Fruit fly (Drosophila melanogaster) whole organism, embryonic: ENCODE results near the gene Tyler.

Experiments used
- B-H1 ChIP-seq: fragments of 200-800 bp; sonication (Bioruptor generic); IDR thresholded peaks from 3 replicates; pipeline ENCODE4 v1.3.6; 2022; ENCODE audit warnings: missing biosample characterization, missing genetic modification characterization
- BEAF-32 ChIP-seq: fragments of 200-800 bp; sonication (Bioruptor generic); optimal IDR thresholded peaks from 3 replicates; lab custom pipeline; 2017; ENCODE audit warnings: missing biosample characterization, missing genetic modification characterization, mild to moderate bottlenecking, moderate library complexity, missing genetic modification reagents
- CG10431 ChIP-seq: fragments of 200-800 bp; sonication (Bioruptor generic); optimal IDR thresholded peaks from 3 replicates; lab custom pipeline; 2018; ENCODE audit warnings: missing biosample characterization, mild to moderate bottlenecking, missing genetic modification characterization
- CG11398 ChIP-seq: fragments of 200-800 bp; sonication (Bioruptor generic); optimal IDR thresholded peaks from 2 replicates; lab custom pipeline; 2016; ENCODE audit warnings: missing biosample characterization, missing genetic modification characterization
- CG11504 ChIP-seq: fragments of 200-800 bp; sonication (Bioruptor generic); optimal IDR thresholded peaks from 3 replicates; lab custom pipeline; 2019; ENCODE audit warnings: missing biosample characterization, mild to moderate bottlenecking, missing genetic modification characterization, moderate library complexity
- CG13624 ChIP-seq: fragments of 200-800 bp; sonication (Bioruptor generic); optimal IDR thresholded peaks from 2 replicates; lab custom pipeline; 2016; ENCODE audit warnings: missing biosample characterization, missing genetic modification characterization
- CG13894 ChIP-seq: fragments of 200-800 bp; sonication (Bioruptor generic); optimal IDR thresholded peaks from 3 replicates; lab custom pipeline; 2018; ENCODE audit warnings: missing biosample characterization, mild to moderate bottlenecking, missing genetic modification characterization, moderate library complexity
- CG17802 ChIP-seq: fragments of 200-800 bp; sonication (Bioruptor generic); optimal IDR thresholded peaks from 2 replicates; lab custom pipeline; 2018; ENCODE audit warnings: missing biosample characterization, mild to moderate bottlenecking, missing genetic modification characterization, moderate library complexity
- CG2202 ChIP-seq: fragments of 200-800 bp; sonication (Bioruptor generic); optimal IDR thresholded peaks from 2 replicates; lab custom pipeline; 2018; ENCODE audit warnings: missing biosample characterization, mild to moderate bottlenecking, missing genetic modification characterization
- CG31441 ChIP-seq: fragments of 200-800 bp; sonication (Bioruptor generic); IDR thresholded peaks from 2 replicates; pipeline ENCODE4 v1.3.6; 2022; ENCODE audit warnings: missing biosample characterization, missing genetic modification characterization
- CG33213 ChIP-seq: fragments of 200-800 bp; sonication (Bioruptor generic); optimal IDR thresholded peaks from 3 replicates; lab custom pipeline; 2016; ENCODE audit warnings: missing biosample characterization, missing genetic modification characterization
- CG3995 ChIP-seq: fragments of 200-800 bp; sonication (Bioruptor generic); optimal IDR thresholded peaks from 3 replicates; lab custom pipeline; 2016; ENCODE audit warnings: missing biosample characterization, missing genetic modification characterization
- CG4424 ChIP-seq: fragments of 200-800 bp; sonication (Bioruptor generic); optimal IDR thresholded peaks from 3 replicates; lab custom pipeline; 2016; ENCODE audit warnings: missing biosample characterization, missing genetic modification characterization
- CG6791 ChIP-seq: fragments of 200-800 bp; sonication (Bioruptor generic); IDR thresholded peaks from 3 replicates; pipeline ENCODE4 v1.3.6; 2022; ENCODE audit warnings: missing biosample characterization, missing genetic modification characterization; ENCODE audit not compliant: partially characterized antibody
- CG8290 ChIP-seq, 3 experiments: fragments of 200-800 bp; sonication (Bioruptor generic); optimal IDR thresholded peaks; 2 replicates each; lab custom pipeline; 2016 to 2019; ENCODE audit warnings: missing biosample characterization in 3 of 3, missing genetic modification characterization in 3 of 3, mild to moderate bottlenecking in 2 of 3, moderate library complexity in 1 of 3
- Doc2 ChIP-seq: fragments of 200-800 bp; sonication (Bioruptor generic); IDR thresholded peaks from 2 replicates; pipeline ENCODE4 v1.3.6; 2022; ENCODE audit warnings: missing biosample characterization, missing genetic modification characterization
- E2f1 ChIP-seq: fragments of 200-800 bp; sonication (Bioruptor generic); IDR thresholded peaks from 2 replicates; pipeline ENCODE4 v1.3.6; 2022; ENCODE audit warnings: missing biosample characterization, missing genetic modification characterization
- Gsc ChIP-seq: fragments of 200-800 bp; sonication (Bioruptor generic); IDR thresholded peaks from 2 replicates; pipeline ENCODE4 v1.3.6; 2022; ENCODE audit warnings: missing biosample characterization, missing genetic modification characterization
- HLH3B ChIP-seq: fragments of 200-800 bp; sonication (Bioruptor generic); IDR thresholded peaks from 2 replicates; pipeline ENCODE4 v1.3.6; 2022; ENCODE audit warnings: missing biosample characterization, missing genetic modification characterization
- Hey ChIP-seq: fragments of 200-800 bp; sonication (Bioruptor generic); optimal IDR thresholded peaks from 3 replicates; lab custom pipeline; 2018; ENCODE audit warnings: missing biosample characterization, mild to moderate bottlenecking, missing genetic modification characterization
- Kr ChIP-seq: fragments of 200-800 bp; sonication (Bioruptor generic); optimal IDR thresholded peaks from 2 replicates; lab custom pipeline; 2017; ENCODE audit warnings: missing biosample characterization, mild to moderate bottlenecking, missing genetic modification characterization
- Lim3 ChIP-seq: fragments of 200-800 bp; sonication (Bioruptor generic); IDR thresholded peaks from 2 replicates; pipeline ENCODE4 v1.3.6; 2022; ENCODE audit warnings: missing biosample characterization, missing genetic modification characterization
- Mrtf ChIP-seq: fragments of 200-800 bp; sonication (Bioruptor generic); IDR thresholded peaks from 3 replicates; pipeline ENCODE4 v1.3.6; 2022; ENCODE audit warnings: missing biosample characterization, missing genetic modification characterization
- NC2α ChIP-seq: fragments of 200-800 bp; sonication (Bioruptor generic); optimal IDR thresholded peaks from 2 replicates; lab custom pipeline; 2016; ENCODE audit warnings: missing biosample characterization, missing genetic modification characterization
- Oli ChIP-seq: fragments of 200-800 bp; sonication (Bioruptor generic); optimal IDR thresholded peaks from 2 replicates; lab custom pipeline; 2018; ENCODE audit warnings: missing biosample characterization, mild to moderate bottlenecking, missing genetic modification characterization, moderate library complexity
- Ptx1 ChIP-seq: fragments of 200-800 bp; sonication (Bioruptor generic); IDR thresholded peaks from 2 replicates; pipeline ENCODE4 v1.3.6; 2022; ENCODE audit warnings: missing biosample characterization, missing genetic modification characterization
- Stat92E ChIP-seq, 3 experiments: fragments of >200 bp in 2 of 3; fragments of 200-800 bp in 1 of 3; sonication (Bioruptor generic) in 1 of 3; optimal IDR thresholded peaks; 2 replicates each; lab custom pipeline; 2017 to 2019; ENCODE audit warnings: missing biosample characterization in 3 of 3, missing genetic modification characterization in 3 of 3, mild to moderate bottlenecking in 1 of 3, moderate library complexity in 1 of 3
- Xbp1 ChIP-seq: fragments of 200-800 bp; sonication (Bioruptor generic); optimal IDR thresholded peaks from 3 replicates; lab custom pipeline; 2016; ENCODE audit warnings: missing biosample characterization, mild to moderate bottlenecking, missing genetic modification characterization
- YL-1 ChIP-seq: fragments of 200-800 bp; sonication (Bioruptor generic); optimal IDR thresholded peaks from 3 replicates; lab custom pipeline; 2017; ENCODE audit warnings: missing biosample characterization, mild to moderate bottlenecking, missing genetic modification characterization
- ap ChIP-seq: fragments of 200-800 bp; sonication (Bioruptor generic); IDR thresholded peaks from 2 replicates; pipeline ENCODE4 v1.3.6; 2022; ENCODE audit warnings: missing biosample characterization, missing genetic modification characterization
- dan ChIP-seq: fragments of 200-800 bp; sonication (Bioruptor generic); IDR thresholded peaks from 2 replicates; pipeline ENCODE4 v1.3.6; 2022; ENCODE audit warnings: missing biosample characterization, missing genetic modification characterization
- inv ChIP-seq: fragments of 200-800 bp; sonication (Bioruptor generic); IDR thresholded peaks from 2 replicates; pipeline ENCODE4 v1.3.6; 2022; ENCODE audit warnings: missing biosample characterization, missing genetic modification characterization; ENCODE audit not compliant: partially characterized antibody
- kni ChIP-seq: fragments of 200-800 bp; sonication (Bioruptor generic); optimal IDR thresholded peaks from 3 replicates; lab custom pipeline; 2017; ENCODE audit warnings: mild to moderate bottlenecking, missing biosample characterization, missing genetic modification reagents, missing genetic modification characterization
- lilli ChIP-seq: fragments of 200-800 bp; sonication (Bioruptor generic); optimal IDR thresholded peaks from 3 replicates; lab custom pipeline; 2016; ENCODE audit warnings: missing biosample characterization, missing genetic modification characterization
- nmo ChIP-seq: fragments of 200-800 bp; sonication (Bioruptor generic); optimal IDR thresholded peaks from 2 replicates; lab custom pipeline; 2018; ENCODE audit warnings: missing biosample characterization, mild to moderate bottlenecking, missing genetic modification characterization, moderate library complexity
- pho ChIP-seq: fragments of 200-800 bp; sonication (Bioruptor generic); optimal IDR thresholded peaks from 2 replicates; lab custom pipeline; 2016; ENCODE audit warnings: missing biosample characterization, missing genetic modification characterization
- prd ChIP-seq, 3 experiments: fragments of >200 bp in 2 of 3; fragments of 200-800 bp in 1 of 3; sonication (Bioruptor generic) in 1 of 3; optimal IDR thresholded peaks in 2 of 3; IDR thresholded peaks in 1 of 3; 2 replicates in 2 of 3; 3 replicates in 1 of 3; pipeline versions ENCODE4 v1.3.6 to Lab custom; 2017 to 2022; ENCODE audit warnings: missing biosample characterization in 1 of 3, missing genetic modification characterization in 1 of 3
- ranshi ChIP-seq: fragments of 200-800 bp; sonication (Bioruptor generic); IDR thresholded peaks from 2 replicates; pipeline ENCODE4 v1.3.6; 2022; ENCODE audit warnings: missing biosample characterization, missing genetic modification characterization
- run ChIP-seq: fragments of 200-800 bp; sonication (Bioruptor generic); optimal IDR thresholded peaks from 3 replicates; lab custom pipeline; 2018; ENCODE audit warnings: missing biosample characterization, mild to moderate bottlenecking, missing genetic modification characterization
- schlank ChIP-seq: fragments of 200-800 bp; sonication (Bioruptor generic); optimal IDR thresholded peaks from 2 replicates; lab custom pipeline; 2018; ENCODE audit warnings: missing biosample characterization, mild to moderate bottlenecking, missing genetic modification characterization
- sna ChIP-seq: fragments of 200-800 bp; sonication (Bioruptor generic); IDR thresholded peaks from 2 replicates; pipeline ENCODE4 v1.3.6; 2022; ENCODE audit warnings: missing biosample characterization, missing genetic modification characterization; ENCODE audit not compliant: partially characterized antibody
- sr ChIP-seq: fragments of 200-800 bp; sonication (Bioruptor generic); IDR thresholded peaks from 3 replicates; pipeline ENCODE4 v1.3.6; 2022; ENCODE audit warnings: missing biosample characterization, missing genetic modification characterization
- stwl ChIP-seq: fragments of 200-800 bp; sonication (Bioruptor generic); optimal IDR thresholded peaks from 3 replicates; lab custom pipeline; 2018; ENCODE audit warnings: missing biosample characterization, mild to moderate bottlenecking, missing genetic modification characterization, moderate library complexity
- twi ChIP-seq: fragments of 200-800 bp; optimal IDR thresholded peaks from 2 replicates; lab custom pipeline; 2019; ENCODE audit warnings: missing biosample characterization, mild to moderate bottlenecking, missing genetic modification characterization, moderate library complexity
- unc-4 ChIP-seq: fragments of 200-800 bp; sonication (Bioruptor generic); IDR thresholded peaks from 2 replicates; pipeline ENCODE4 v1.3.6; 2022; ENCODE audit warnings: missing biosample characterization, missing genetic modification characterization; ENCODE audit not compliant: partially characterized antibody
- vvl ChIP-seq: fragments of 200-800 bp; sonication (Bioruptor generic); IDR thresholded peaks from 2 replicates; pipeline ENCODE4 v1.3.6; 2022; ENCODE audit warnings: missing biosample characterization, missing genetic modification characterization
- wdn ChIP-seq: fragments of 200-800 bp; sonication (Bioruptor generic); IDR thresholded peaks from 2 replicates; pipeline ENCODE4 v1.3.6; 2022; ENCODE audit warnings: missing biosample characterization, missing genetic modification characterization
- z ChIP-seq: fragments of 200-800 bp; sonication (Bioruptor generic); IDR thresholded peaks from 3 replicates; pipeline ENCODE4 v1.3.6; 2022; ENCODE audit warnings: missing biosample characterization, missing genetic modification characterization

The Tyler gene

dm6 chrX:19597684-19598363 lies 13.5 kb upstream of the Tyler start, which contains the start of gene RpS10b (continued):
- TF ChIP-seq sna (GFP tag; lab: Robert Waterston, UW) (peak; percentile 90), Stat92E (GFP tag; optimal IDR thresholded peaks at IDR 0.05; lab: Kevin White, UChicago) (peak in 1 of 3 experiments; percentile 48), CG13894 (tag; lab: Kevin White, UChicago) (peak; percentile 77), E2f1 (GFP tag; lab: Robert Waterston, UW) (peak; percentile 70), ranshi (GFP tag; lab: Robert Waterston, UW) (peak; percentile 75), prd (optimal IDR thresholded peaks at IDR 0.05; lab: Kevin White, UChicago) (no peak), prd (GFP tag; IDR thresholded peaks at IDR 0.05; lab: Robert Waterston, UW) (peak; percentile 60), Kr (GFP tag; lab: Kevin White, UChicago) (peak; percentile 88), Mrtf (peak; percentile 72; the same call in 2 of the 3 replicates), wdn (GFP tag; lab: Robert Waterston, UW) (peak; percentile 72), NC2α (GFP tag; lab: Kevin White, UChicago) (peak; percentile 94), CG11398 (GFP tag; lab: Kevin White, UChicago) (peak; percentile 92), unc-4 (GFP tag; lab: Robert Waterston, UW) (peak; percentile 88), CG6791 (GFP tag; lab: Robert Waterston, UW) (peak; percentile 87), lilli (GFP tag; lab: Kevin White, UChicago) (peak; percentile 28), stwl (tag; lab: Kevin White, UChicago) (peak; percentile 76), pho (GFP tag; lab: Kevin White, UChicago) (peak; percentile 85), schlank (tag; lab: Kevin White, UChicago) (peak; percentile 91), CG33213 (GFP tag; lab: Kevin White, UChicago) (peak; percentile 87), CG2202 (tag; lab: Kevin White, UChicago) (peak; percentile 84), B-H1 (peak; percentile 42; the same call in 1 of the 3 replicates), sr (GFP tag; lab: Robert Waterston, UW) (peak; percentile 88), Doc2 (GFP tag; lab: Robert Waterston, UW) (no peak), Ptx1 (GFP tag; lab: Robert Waterston, UW) (peak; percentile 61), CG31441 (GFP tag; lab: Robert Waterston, UW) (peak; percentile 85), HLH3B (GFP tag; lab: Robert Waterston, UW) (peak; percentile 57), CG13624 (GFP tag; lab: Kevin White, UChicago) (peak; percentile 90), nmo (GFP tag; lab: Kevin White, UChicago) (peak; percentile 89), Hey (peak; percentile 91), CG8290 (GFP tag; optimal IDR thresholded peaks at IDR 0.05; lab: Kevin White, UChicago) (peak; percentile 75), CG8290 (tag; optimal IDR thresholded peaks at IDR 0.05; lab: Kevin White, UChicago) (peak; percentile 86 to 95), kni (peak; percentile 96), Lim3 (GFP tag; lab: Robert Waterston, UW) (no peak), Xbp1 (GFP tag; lab: Kevin White, UChicago) (peak; percentile 68), BEAF-32 (GFP tag; lab: Kevin White, UChicago) (peak; percentile 98), CG11504 (tag; lab: Kevin White, UChicago) (peak; percentile 77), YL-1 (GFP tag; lab: Kevin White, UChicago) (peak; percentile 99), ap (peak; percentile 71), CG10431 (GFP tag; lab: Kevin White, UChicago) (peak; percentile 96), dan (no peak), run (tag; lab: Kevin White, UChicago) (peak; percentile 70), CG17802 (tag; lab: Kevin White, UChicago) (peak; percentile 74), z (GFP tag; lab: Robert Waterston, UW) (no peak), Oli (tag; lab: Kevin White, UChicago) (peak; percentile 80), vvl (GFP tag; lab: Robert Waterston, UW) (peak; percentile 76), CG3995 (GFP tag; lab: Kevin White, UChicago) (peak; percentile 77), twi (peak; percentile 76), Gsc (no peak), inv (peak; percentile 95), CG4424 (GFP tag; lab: Kevin White, UChicago) (peak; percentile 79)
